Fruit fly (Drosophila melanogaster) S2 (cell line): Measurements from ENCODE around the gene ntc.

Experiments
- CG8478 ChIP-seq: fragments of >200 bp; optimal IDR thresholded peaks from 2 replicates; lab custom pipeline; 2018
- CTCF ChIP-seq, 2 experiments: fragments of >200 bp; optimal IDR thresholded peaks; 2 replicates each; lab custom pipeline; 2018

- TF ChIP-seq CG8478 (lab: Kevin White, UChicago) (no peak), CTCF (optimal IDR thresholded peaks at IDR 0.05; lab: Kevin White, UChicago) (no peak)
Measured at dm6 chr3L:3828111-3828510, 21.9 kb upstream of the ntc start.
